Worm (Caenorhabditis elegans): ENCODE data around the gene C28G1.2.

C28G1.2 gene

ce11 chrX:8869112-8869675, 33.4 kb downstream of the C28G1.2 start, which contains the start of the genes ubc-22 and ubc-21:
Gene ubc-22 (minus strand): TSS chrX:8869162.
Gene ubc-21 (plus strand): TSS chrX:8869625.
- peak; percentile 47 for TF ChIP-seq C34F6.9 (tag; optimal IDR thresholded peaks at IDR 0.05)
- TF ChIP-seq skn-1 (tag; optimal IDR thresholded peaks at IDR 0.05): no peak
- TF ChIP-seq elt-1 (tag; optimal IDR thresholded peaks at IDR 0.05): no peak
- no peak for TF ChIP-seq unc-39 (tag; optimal IDR thresholded peaks at IDR 0.05)
- peak; percentile 14 for TF ChIP-seq nhr-129 (tag; optimal IDR thresholded peaks at IDR 0.05)
- no peak for TF ChIP-seq nhr-25 (tag; optimal IDR thresholded peaks at IDR 0.05)
- no peak for TF ChIP-seq nhr-12 (tag; optimal IDR thresholded peaks at IDR 0.05)
- no peak for TF ChIP-seq R02D3.7 (tag; optimal IDR thresholded peaks at IDR 0.05)
- TF ChIP-seq zag-1 (tag; optimal IDR thresholded peaks at IDR 0.05): peak; percentile 5
- TF ChIP-seq blmp-1 (tag; optimal IDR thresholded peaks at IDR 0.05; ENCODE audit: insufficient read depth): no peak
- TF ChIP-seq unc-55 (GFP tag; optimal IDR thresholded peaks at IDR 0.05): peak; percentile 67
- peak in 1 of 2 experiments; percentile 72 for TF ChIP-seq mdl-1 (tag; optimal IDR thresholded peaks at IDR 0.05)
- no peak for TF ChIP-seq lsy-2 (tag; optimal IDR thresholded peaks at IDR 0.05)
- TF ChIP-seq mbf-1 (tag; optimal IDR thresholded peaks at IDR 0.05): no peak
- no peak for TF ChIP-seq dmd-4 (tag; optimal IDR thresholded peaks at IDR 0.05)
- TF ChIP-seq alr-1 (tag; optimal IDR thresholded peaks at IDR 0.05): no peak
- no peak for TF ChIP-seq snpc-4 (tag; optimal IDR thresholded peaks at IDR 0.05)
- TF ChIP-seq ceh-16 (tag; optimal IDR thresholded peaks at IDR 0.05): no peak
- no peak for TF ChIP-seq ZK546.5 (tag; optimal IDR thresholded peaks at IDR 0.05)
- TF ChIP-seq F13H6.1 (tag; optimal IDR thresholded peaks at IDR 0.05): no peak
- TF ChIP-seq peb-1 (tag; optimal IDR thresholded peaks at IDR 0.05): no peak
- no peak for TF ChIP-seq Y55F3AM.14 (GFP tag; optimal IDR thresholded peaks at IDR 0.05)

- no peak for TF ChIP-seq crh-2 (tag; optimal IDR thresholded peaks at IDR 0.05)
- TF ChIP-seq blmp-1 (tag; optimal IDR thresholded peaks at IDR 0.05; ENCODE audit: insufficient read depth): no peak
- TF ChIP-seq lin-11 (tag; optimal IDR thresholded peaks at IDR 0.05): no peak
- no peak for TF ChIP-seq nhr-25 (tag; optimal IDR thresholded peaks at IDR 0.05)
- TF ChIP-seq ztf-1 (GFP tag; conservative IDR thresholded peaks at IDR 0.05): no peak
Observed at ce11 chrX:8874748-8875147, 38.9 kb downstream of the C28G1.2 start, which contains the start of gene C06E2.1. Gene C06E2.1 (minus strand): TSS chrX:8874848.

- TF ChIP-seq ceh-16 (tag; optimal IDR thresholded peaks at IDR 0.05) (no peak), ztf-11 (tag; optimal IDR thresholded peaks at IDR 0.05) (no peak), blmp-1 (tag; optimal IDR thresholded peaks at IDR 0.05; ENCODE audit: insufficient read depth) (peak; percentile 7), elt-1 (tag; optimal IDR thresholded peaks at IDR 0.05) (peak; percentile 50), nhr-6 (tag; optimal IDR thresholded peaks at IDR 0.05) (no peak), ztf-1 (GFP tag; conservative IDR thresholded peaks at IDR 0.05) (no peak)
Observed at ce11 chrX:8875867-8876266, 40.1 kb downstream of the C28G1.2 start.

ce11 chrX:8877162-8877561, 41.3 kb downstream of the C28G1.2 start:
- TF ChIP-seq sma-3 (GFP tag; optimal IDR thresholded peaks at IDR 0.05) (peak; percentile 16), R02D3.7 (tag; optimal IDR thresholded peaks at IDR 0.05) (no peak), sem-4 (tag; optimal IDR thresholded peaks at IDR 0.05) (no peak), sma-9 (GFP tag; optimal IDR thresholded peaks at IDR 0.05) (peak; percentile 2), sma-9 (tag; optimal IDR thresholded peaks at IDR 0.05) (no peak), ceh-16 (tag; optimal IDR thresholded peaks at IDR 0.05) (peak; percentile 3), gmeb-1 (tag; optimal IDR thresholded peaks at IDR 0.05) (no peak), crh-2 (tag; optimal IDR thresholded peaks at IDR 0.05) (peak; percentile 13)

ce11 chrX:8878709-8879108, 42.9 kb downstream of the C28G1.2 start:
- TF ChIP-seq zag-1 (tag; optimal IDR thresholded peaks at IDR 0.05) (no peak), C34F6.9 (tag; optimal IDR thresholded peaks at IDR 0.05) (no peak), blmp-1 (tag; optimal IDR thresholded peaks at IDR 0.05; ENCODE audit: insufficient read depth) (no peak), ama-1 (optimal IDR thresholded peaks at IDR 0.05) (no peak), lin-13 (GFP tag; optimal IDR thresholded peaks at IDR 0.05) (no peak), crh-2 (tag; optimal IDR thresholded peaks at IDR 0.05) (no peak), unc-62 (GFP tag; optimal IDR thresholded peaks at IDR 0.05) (no peak)
